Worm (Caenorhabditis elegans) whole organism, L3 larva: ENCODE measurements around the gene lrpc-1.

Experiments used
- ZK546.5 ChIP-seq: sonication (generic microtip); optimal IDR thresholded peaks from 2 replicates; lab custom pipeline; 2017; ENCODE audit warnings: missing biosample characterization, missing genetic modification characterization
- aly-2 ChIP-seq: fragments of 150-350 bp; optimal IDR thresholded peaks from 2 replicates; lab custom pipeline; 2014; ENCODE audit warnings: missing biosample characterization, missing genetic modification characterization
- ama-1 ChIP-seq: fragments of 150-350 bp; optimal IDR thresholded peaks from 2 replicates; lab custom pipeline; 2018
- ceh-16 ChIP-seq: sonication (generic microtip); optimal IDR thresholded peaks from 2 replicates; lab custom pipeline; 2017; ENCODE audit warnings: missing biosample characterization, missing genetic modification characterization
- ceh-28 ChIP-seq: fragments of 150-350 bp; optimal IDR thresholded peaks from 2 replicates; lab custom pipeline; 2014; ENCODE audit warnings: missing biosample characterization, missing genetic modification reagents, missing genetic modification characterization
- ceh-82 ChIP-seq: fragments of 150-350 bp; optimal IDR thresholded peaks from 2 replicates; lab custom pipeline; 2014; ENCODE audit warnings: missing biosample characterization, missing genetic modification characterization
- ceh-9 ChIP-seq: sonication (generic microtip); optimal IDR thresholded peaks from 2 replicates; lab custom pipeline; 2018; ENCODE audit warnings: missing biosample characterization, missing genetic modification characterization
- daf-12 ChIP-seq: fragments of 150-350 bp; optimal IDR thresholded peaks from 2 replicates; lab custom pipeline; 2014; ENCODE audit warnings: missing biosample characterization, missing genetic modification reagents, missing genetic modification characterization
- egl-5 ChIP-seq: fragments of 150-350 bp; optimal IDR thresholded peaks from 2 replicates; lab custom pipeline; 2017; ENCODE audit warnings: missing biosample characterization, missing genetic modification reagents, missing genetic modification characterization, inconsistent platforms
- elt-2 ChIP-seq: sonication (generic microtip); optimal IDR thresholded peaks from 2 replicates; lab custom pipeline; 2016; ENCODE audit warnings: missing genetic modification reagents, mild to moderate bottlenecking, missing genetic modification characterization, missing compliant biosample characterization
- elt-3 ChIP-seq, 3 experiments: fragments of 150-350 bp in 1 of 3; sonication (generic microtip) in 2 of 3; optimal IDR thresholded peaks; 2 replicates in 2 of 3; 4 replicates in 1 of 3; lab custom pipeline; 2014 to 2017; ENCODE audit warnings: missing biosample characterization in 3 of 3, missing genetic modification characterization in 3 of 3
- eor-1 ChIP-seq, 2 experiments: fragments of 150-350 bp; optimal IDR thresholded peaks; 2 replicates each; lab custom pipeline; 2014 to 2018; ENCODE audit warnings: missing biosample characterization in 2 of 2, missing genetic modification characterization in 2 of 2
- fkh-10 ChIP-seq: sonication (generic microtip); optimal IDR thresholded peaks from 2 replicates; lab custom pipeline; 2017; ENCODE audit warnings: missing biosample characterization, missing genetic modification reagents, missing genetic modification characterization
- fkh-2 ChIP-seq: fragments of 150-350 bp; optimal IDR thresholded peaks from 2 replicates; lab custom pipeline; 2014; ENCODE audit warnings: missing biosample characterization, missing genetic modification reagents, missing genetic modification characterization
- hmg-11 ChIP-seq: sonication (generic microtip); optimal IDR thresholded peaks from 2 replicates; lab custom pipeline; 2016; ENCODE audit warnings: missing genetic modification characterization, missing compliant biosample characterization
- jun-1 ChIP-seq: fragments of 150-350 bp; optimal IDR thresholded peaks from 2 replicates; lab custom pipeline; 2014; ENCODE audit warnings: missing biosample characterization, missing genetic modification reagents, missing genetic modification characterization
- lin-15B ChIP-seq: fragments of 150-350 bp; optimal IDR thresholded peaks from 2 replicates; lab custom pipeline; 2014; ENCODE audit warnings: missing biosample characterization, missing genetic modification characterization
- lsy-12 ChIP-seq: sonication (generic microtip); optimal IDR thresholded peaks from 2 replicates; lab custom pipeline; 2016; ENCODE audit warnings: mild to moderate bottlenecking, missing genetic modification characterization, missing compliant biosample characterization
- mdl-1 ChIP-seq: fragments of 150-350 bp; optimal IDR thresholded peaks from 2 replicates; lab custom pipeline; 2014; ENCODE audit warnings: missing biosample characterization, missing genetic modification characterization
- nhr-11 ChIP-seq: fragments of 150-350 bp; optimal IDR thresholded peaks from 2 replicates; lab custom pipeline; 2014; ENCODE audit warnings: missing biosample characterization, missing genetic modification characterization
- nhr-12 ChIP-seq: fragments of 150-350 bp; optimal IDR thresholded peaks from 2 replicates; lab custom pipeline; 2014; ENCODE audit warnings: missing biosample characterization, missing genetic modification characterization
- nhr-23 ChIP-seq: fragments of 150-350 bp; optimal IDR thresholded peaks from 2 replicates; lab custom pipeline; 2014; ENCODE audit warnings: missing biosample characterization, missing genetic modification reagents, missing genetic modification characterization
- nhr-237 ChIP-seq: fragments of 150-350 bp; optimal IDR thresholded peaks from 2 replicates; lab custom pipeline; 2014; ENCODE audit warnings: missing biosample characterization, missing genetic modification characterization
- nhr-25 ChIP-seq: sonication (generic microtip); optimal IDR thresholded peaks from 2 replicates; lab custom pipeline; 2017; ENCODE audit warnings: missing biosample characterization, missing genetic modification characterization
- nhr-43 ChIP-seq: sonication (generic microtip); optimal IDR thresholded peaks from 2 replicates; lab custom pipeline; 2016; ENCODE audit warnings: mild to moderate bottlenecking, missing genetic modification characterization, missing compliant biosample characterization; ENCODE audit not compliant: poor library complexity, severe bottlenecking
- nhr-67 ChIP-seq: fragments of 150-350 bp; optimal IDR thresholded peaks from 2 replicates; lab custom pipeline; 2014; ENCODE audit warnings: missing biosample characterization, missing genetic modification characterization
- nhr-77 ChIP-seq: fragments of 150-350 bp; optimal IDR thresholded peaks from 2 replicates; lab custom pipeline; 2014; ENCODE audit warnings: missing biosample characterization, missing genetic modification characterization
- pqm-1 ChIP-seq: fragments of 150-350 bp; optimal IDR thresholded peaks from 2 replicates; lab custom pipeline; 2017; ENCODE audit warnings: missing biosample characterization, missing genetic modification characterization, inconsistent platforms
- skn-1 ChIP-seq: fragments of 150-350 bp; optimal IDR thresholded peaks from 2 replicates; lab custom pipeline; 2014; ENCODE audit warnings: missing biosample characterization, missing genetic modification characterization
- snpc-4 ChIP-seq: fragments of 150-350 bp; optimal IDR thresholded peaks from 2 replicates; lab custom pipeline; 2014; ENCODE audit warnings: missing biosample characterization, missing genetic modification characterization
- tbx-2 ChIP-seq: sonication (generic microtip); optimal IDR thresholded peaks from 2 replicates; lab custom pipeline; 2016; ENCODE audit warnings: mild to moderate bottlenecking, missing genetic modification characterization, missing compliant biosample characterization
- unc-39 ChIP-seq: sonication (generic microtip); optimal IDR thresholded peaks from 4 replicates; lab custom pipeline; 2017; ENCODE audit warnings: missing biosample characterization, missing genetic modification characterization
- unc-62 ChIP-seq: fragments of 150-350 bp; sonication (generic microtip); optimal IDR thresholded peaks from 4 replicates; lab custom pipeline; 2014; ENCODE audit warnings: missing biosample characterization, missing genetic modification reagents, missing genetic modification characterization
- zag-1 ChIP-seq: fragments of 150-350 bp; optimal IDR thresholded peaks from 2 replicates; lab custom pipeline; 2014; ENCODE audit warnings: missing biosample characterization, missing genetic modification characterization
- ztf-11 ChIP-seq: fragments of 150-350 bp; optimal IDR thresholded peaks from 2 replicates; lab custom pipeline; 2014; ENCODE audit warnings: missing biosample characterization, missing genetic modification characterization
- ztf-4 ChIP-seq: fragments of 150-350 bp; optimal IDR thresholded peaks from 2 replicates; lab custom pipeline; 2014; ENCODE audit warnings: missing biosample characterization, missing genetic modification characterization

Gene lrpc-1

ce11 chrV:5576008-5576407 is 37.0 kb downstream of the lrpc-1 start (continued):
- TF ChIP-seq nhr-237 (no peak), daf-12 (tag; lab: Kevin White, UChicago) (no peak), nhr-23 (tag; lab: Kevin White, UChicago) (no peak), mdl-1 (tag; lab: Kevin White, UChicago) (no peak), skn-1 (tag; lab: Kevin White, UChicago) (peak; percentile 68), elt-3 (tag; optimal IDR thresholded peaks at IDR 0.05; lab: Kevin White, UChicago) (no peak), jun-1 (tag; lab: Kevin White, UChicago) (peak; percentile 59), nhr-11 (no peak), ceh-9 (tag; lab: Kevin White, UChicago) (no peak), aly-2 (tag; lab: Kevin White, UChicago) (no peak), ceh-28 (tag; lab: Kevin White, UChicago) (no peak), egl-5 (tag; lab: Kevin White, UChicago) (no peak), fkh-2 (tag; lab: Kevin White, UChicago) (no peak), zag-1 (tag; lab: Kevin White, UChicago) (no peak), unc-39 (tag; lab: Kevin White, UChicago) (no peak), unc-62 (GFP tag; lab: Kevin White, UChicago) (no peak), lin-15B (tag; lab: Kevin White, UChicago) (no peak), lsy-12 (no peak), ztf-11 (tag; lab: Kevin White, UChicago) (no peak), nhr-43 (tag; lab: Kevin White, UChicago) (peak; percentile 29)

ce11 chrV:5571691-5572090 is 41.3 kb downstream of the lrpc-1 start:
- TF ChIP-seq fkh-10 (GFP tag; lab: Kevin White, UChicago) (peak; percentile 53), eor-1 (tag; optimal IDR thresholded peaks at IDR 0.05; lab: Kevin White, UChicago) (no peak)

- no peak for TF ChIP-seq fkh-10 (GFP tag; lab: Kevin White, UChicago)
- no peak for TF ChIP-seq egl-5 (tag; lab: Kevin White, UChicago)
- no peak for TF ChIP-seq ceh-82
- TF ChIP-seq skn-1 (tag; lab: Kevin White, UChicago), result no peak
- no peak for TF ChIP-seq nhr-12 (tag; lab: Kevin White, UChicago)
- TF ChIP-seq ama-1 (lab: Kevin White, UChicago), result no peak
- no peak for TF ChIP-seq nhr-237
- TF ChIP-seq nhr-23 (tag; lab: Kevin White, UChicago), result no peak
- TF ChIP-seq nhr-77 (tag; lab: Kevin White, UChicago), result no peak
- TF ChIP-seq lin-15B (tag; lab: Kevin White, UChicago), result no peak
- no peak for TF ChIP-seq aly-2 (tag; lab: Kevin White, UChicago)
- TF ChIP-seq tbx-2 (tag; lab: Kevin White, UChicago), result no peak
- no peak for TF ChIP-seq elt-2 (tag; lab: Kevin White, UChicago)
- TF ChIP-seq snpc-4 (tag; lab: Kevin White, UChicago), result no peak
- TF ChIP-seq unc-39 (tag; lab: Kevin White, UChicago), result no peak
- TF ChIP-seq nhr-43 (tag; lab: Kevin White, UChicago), result no peak
- no peak for TF ChIP-seq pqm-1 (tag; lab: Kevin White, UChicago)
- TF ChIP-seq ztf-4 (tag; lab: Kevin White, UChicago), result no peak
- no peak for TF ChIP-seq hmg-11
- TF ChIP-seq, all 47 proteins: peak for 0
These were observed 42.6 kb downstream of the lrpc-1 start, which contains the start of gene glb-6 for ce11 chrV:5570433-5570832. glb-6 (minus strand) TSS chrV:5570533.

ce11 chrV:5567119-5567518 is 45.9 kb downstream of the lrpc-1 start, which contains the start of gene C18C4.7:
C18C4.7 (minus strand) TSS chrV:5567219.
- TF ChIP-seq ceh-16 (tag; lab: Kevin White, UChicago) (no peak), nhr-67 (tag; lab: Kevin White, UChicago) (no peak), zag-1 (tag; lab: Kevin White, UChicago) (no peak), ZK546.5 (tag; lab: Kevin White, UChicago) (no peak), unc-39 (tag; lab: Kevin White, UChicago) (no peak), pqm-1 (tag; lab: Kevin White, UChicago) (no peak), ama-1 (lab: Kevin White, UChicago) (no peak), ztf-11 (tag; lab: Kevin White, UChicago) (no peak), nhr-25 (tag; lab: Kevin White, UChicago) (no peak), eor-1 (tag; optimal IDR thresholded peaks at IDR 0.05; lab: Kevin White, UChicago) (no peak)
